Fruit fly (Drosophila melanogaster) S2 (cell line): ENCODE results near the gene ogre.

Source experiments
- CG8478 ChIP-seq: fragments of >200 bp; optimal IDR thresholded peaks from 2 replicates; lab custom pipeline; 2018
- CTCF ChIP-seq, 2 experiments: fragments of >200 bp; optimal IDR thresholded peaks; 2 replicates each; lab custom pipeline; 2018

- TF ChIP-seq CG8478 (lab: Kevin White, UChicago) = no peak
- no peak for TF ChIP-seq CTCF (optimal IDR thresholded peaks at IDR 0.05; lab: Kevin White, UChicago)
These were observed 2.2 kb upstream of the ogre start, which contains the start of gene Inx7 for dm6 chrX:6993350-6993749.
